Fruit fly (Drosophila melanogaster): ENCODE measurements around the gene Unc-76.

The Unc-76 gene

dm6 chrX:2073325-2073724, 7.1 kb upstream of the Unc-76 start, which contains the start of gene CG4199:
TSS of gene CG4199 (minus strand) at chrX:2073483.
- TF ChIP-seq ttk (optimal IDR thresholded peaks at IDR 0.05): no peak

DNA sequence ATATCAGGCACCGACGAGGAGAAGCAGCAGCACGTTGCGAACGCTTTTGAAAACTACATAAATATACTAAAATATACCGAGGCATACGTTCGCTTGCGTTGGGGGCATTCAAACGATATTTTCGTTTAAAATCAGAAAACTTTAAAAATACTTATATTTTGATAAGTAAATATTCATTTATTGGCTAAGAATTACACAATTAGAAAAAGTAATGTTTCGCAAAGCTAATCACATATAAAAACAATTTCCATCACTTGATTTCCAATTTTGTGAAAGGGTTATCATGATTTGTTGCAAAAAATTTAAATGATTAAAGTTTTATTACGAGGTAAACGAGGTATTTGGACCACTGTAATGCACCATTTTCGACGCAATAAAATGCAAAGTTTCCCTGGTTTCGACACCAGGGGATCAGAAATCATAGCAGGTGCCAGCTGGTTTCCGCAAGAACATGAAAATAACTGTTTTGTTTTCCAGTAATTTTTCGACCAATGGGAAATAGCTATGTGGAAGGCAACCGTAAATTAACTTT, 4.5 kb upstream of the Unc-76 start, which contains the start of gene CG4045:
TSS of gene CG4045 (minus strand) at position 55 of the 532 bp plus-strand sequence.
- TF ChIP-seq ttk (optimal IDR thresholded peaks at IDR 0.05) (no peak), psq (optimal IDR thresholded peaks at IDR 0.05) (no peak), Myc (optimal IDR thresholded peaks at IDR 0.05) (no peak), h (optimal IDR thresholded peaks at IDR 0.05) (no peak), insv (optimal IDR thresholded peaks at IDR 0.05) (no peak), Sin3A (optimal IDR thresholded peaks at IDR 0.05) (no peak)

DNA sequence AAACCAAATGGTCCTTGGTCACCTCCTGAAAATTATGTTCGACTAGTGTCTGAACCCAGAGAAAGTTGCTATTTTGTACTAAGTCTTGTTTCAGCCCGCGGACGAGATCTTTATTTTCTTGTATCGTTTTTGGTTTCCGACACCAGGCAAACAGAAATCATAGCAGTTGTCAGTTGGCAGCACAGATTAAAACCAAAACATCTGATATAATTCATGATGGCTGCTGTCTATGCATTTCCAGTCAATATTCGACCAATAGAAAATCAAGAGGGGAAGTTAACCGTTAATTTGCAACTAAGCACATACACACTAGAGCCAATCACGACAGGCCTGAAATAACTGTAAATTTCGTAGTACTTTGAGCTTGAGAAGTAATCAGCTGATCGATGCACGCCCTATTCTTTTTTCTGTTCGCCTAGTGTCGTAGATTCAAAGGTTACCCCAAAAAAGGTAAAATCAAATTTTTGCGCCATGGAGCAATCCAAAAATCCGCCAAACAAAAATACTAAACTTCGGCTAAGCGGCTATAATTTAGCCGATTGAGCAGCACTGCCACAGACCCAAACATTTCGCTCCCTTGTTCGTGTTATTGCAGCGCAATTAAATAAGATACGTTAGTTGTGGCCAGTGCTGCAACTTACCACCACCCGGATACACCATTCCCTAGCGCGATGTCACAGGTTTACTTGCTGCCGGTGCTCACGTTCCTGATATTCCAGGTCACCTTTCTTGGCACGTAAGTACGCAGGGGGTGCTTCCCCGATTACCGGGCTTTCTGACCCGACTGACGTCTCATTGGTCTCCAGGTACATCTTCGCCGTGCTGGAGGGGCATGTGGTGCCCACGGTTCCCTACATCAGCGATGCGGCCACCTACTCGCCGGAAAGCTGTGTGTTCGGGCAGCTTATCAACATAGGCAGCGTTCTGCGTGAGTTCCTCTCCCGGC, 3.7 kb upstream of the Unc-76 start, which contains the start of gene CG4025:
TSS of gene CG4025 (plus strand) at position 555 of the 946 bp plus-strand sequence.
- TF ChIP-seq h (optimal IDR thresholded peaks at IDR 0.05) (no peak), psq (optimal IDR thresholded peaks at IDR 0.05) (no peak), Myc (optimal IDR thresholded peaks at IDR 0.05) (no peak), insv (optimal IDR thresholded peaks at IDR 0.05) (no peak), Sin3A (optimal IDR thresholded peaks at IDR 0.05) (no peak), ttk (optimal IDR thresholded peaks at IDR 0.05) (no peak)

- TF ChIP-seq Myc (optimal IDR thresholded peaks at IDR 0.05) (no peak), psq (optimal IDR thresholded peaks at IDR 0.05) (no peak), Sin3A (optimal IDR thresholded peaks at IDR 0.05) (no peak), h (optimal IDR thresholded peaks at IDR 0.05) (no peak), ttk (optimal IDR thresholded peaks at IDR 0.05) (no peak), insv (optimal IDR thresholded peaks at IDR 0.05) (no peak)
Measured at dm6 chrX:2081848-2082365, 1.5 kb downstream of the Unc-76 start.

DNA sequence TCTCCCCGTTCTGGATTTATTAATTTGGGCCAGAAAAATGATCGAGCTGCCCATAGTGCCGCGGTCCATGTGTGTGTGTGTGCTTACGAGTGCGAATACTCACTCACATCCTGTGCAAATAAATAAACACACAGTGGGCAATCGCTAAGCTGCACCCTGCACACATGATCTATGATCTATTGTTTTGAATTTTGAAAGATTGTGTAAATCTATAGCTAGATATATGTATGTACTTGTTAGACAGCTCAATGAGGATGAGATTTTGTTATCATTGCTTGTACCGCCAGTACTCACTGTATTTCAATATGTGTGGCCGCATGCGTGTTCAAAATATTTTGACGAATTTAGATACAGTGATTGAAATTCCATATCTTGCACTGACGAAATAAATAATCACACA, 2.7 kb downstream of the Unc-76 start:
- TF ChIP-seq psq (optimal IDR thresholded peaks at IDR 0.05) (no peak), Sin3A (optimal IDR thresholded peaks at IDR 0.05) (no peak), h (optimal IDR thresholded peaks at IDR 0.05) (no peak), insv (optimal IDR thresholded peaks at IDR 0.05) (no peak), Myc (optimal IDR thresholded peaks at IDR 0.05) (no peak), ttk (optimal IDR thresholded peaks at IDR 0.05) (no peak)

DNA sequence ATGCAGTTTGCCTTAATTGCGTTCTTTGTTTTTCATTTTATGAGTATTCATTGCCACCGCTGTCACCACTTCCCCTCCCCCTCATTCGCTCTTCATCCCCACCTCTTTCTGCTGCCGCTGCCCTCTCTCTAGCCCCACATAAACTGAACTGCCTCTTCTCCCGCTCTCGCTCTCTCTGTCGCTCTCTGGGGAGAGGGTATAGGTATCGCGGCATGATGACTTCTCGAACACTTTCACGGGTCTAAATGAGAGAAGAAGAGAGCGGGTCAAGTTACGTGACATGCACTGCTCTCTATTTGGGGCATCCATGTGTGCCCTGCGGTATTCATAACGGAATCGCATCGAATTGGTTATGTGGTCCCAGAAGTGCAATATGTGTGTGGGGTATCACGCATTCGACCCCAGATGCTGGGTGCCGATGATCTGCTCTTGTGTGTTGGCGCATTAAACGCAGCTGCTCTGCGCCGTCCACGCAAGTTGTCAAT, 3.3 kb downstream of the Unc-76 start:
- TF ChIP-seq Sin3A (optimal IDR thresholded peaks at IDR 0.05): no peak
- no peak for TF ChIP-seq Myc (optimal IDR thresholded peaks at IDR 0.05)
- TF ChIP-seq psq (optimal IDR thresholded peaks at IDR 0.05): no peak
- TF ChIP-seq insv (optimal IDR thresholded peaks at IDR 0.05): no peak
- TF ChIP-seq ttk (optimal IDR thresholded peaks at IDR 0.05): no peak
- TF ChIP-seq h (optimal IDR thresholded peaks at IDR 0.05): no peak

DNA sequence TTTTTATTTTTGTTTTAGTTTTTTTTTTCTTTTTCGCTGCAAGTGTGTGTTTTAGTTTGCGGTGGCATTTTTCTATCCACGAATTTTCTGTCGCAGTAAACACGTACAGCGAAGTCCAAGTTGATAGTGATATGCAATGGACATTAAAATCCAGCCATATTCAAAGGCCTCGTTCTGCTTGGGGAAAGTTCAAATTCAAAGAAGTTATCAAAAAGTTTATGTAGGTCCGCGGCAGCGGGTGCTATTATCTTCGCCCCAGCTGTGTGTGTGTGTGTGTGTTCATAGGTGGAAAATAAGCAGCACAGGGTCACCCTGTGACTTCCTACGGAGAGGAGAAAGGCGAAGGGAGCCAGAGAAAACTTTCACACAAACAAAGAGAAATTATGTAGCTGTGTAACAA, 7.1 kb downstream of the Unc-76 start:
- TF ChIP-seq Myc (optimal IDR thresholded peaks at IDR 0.05) (no peak), h (optimal IDR thresholded peaks at IDR 0.05) (no peak), Sin3A (optimal IDR thresholded peaks at IDR 0.05) (no peak), insv (optimal IDR thresholded peaks at IDR 0.05) (no peak), ttk (optimal IDR thresholded peaks at IDR 0.05) (no peak), psq (optimal IDR thresholded peaks at IDR 0.05) (no peak)

DNA sequence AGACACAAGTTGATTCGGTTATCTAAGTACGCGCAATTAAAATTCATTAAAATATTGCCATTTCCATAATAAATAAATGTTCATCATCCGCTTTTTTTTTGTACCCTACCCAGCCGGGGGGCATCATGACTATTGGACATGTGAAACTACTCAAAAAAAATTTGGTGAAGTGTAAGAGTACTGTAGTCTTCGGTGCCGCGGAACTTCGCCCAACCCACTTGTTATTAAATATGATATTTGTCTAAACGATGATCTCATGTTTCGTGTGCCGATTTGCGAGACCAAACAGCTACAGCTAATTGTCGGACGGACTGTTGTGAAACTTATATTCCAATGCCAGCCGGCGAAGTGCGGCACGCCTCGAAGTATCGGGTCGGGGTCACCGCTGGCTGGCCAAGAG, 8.4 kb downstream of the Unc-76 start:
- TF ChIP-seq ttk (optimal IDR thresholded peaks at IDR 0.05): no peak
- TF ChIP-seq Sin3A (optimal IDR thresholded peaks at IDR 0.05): no peak
- no peak for TF ChIP-seq psq (optimal IDR thresholded peaks at IDR 0.05)

dm6 chrX:2089812-2090211, 9.4 kb downstream of the Unc-76 start:
- TF ChIP-seq Sin3A (optimal IDR thresholded peaks at IDR 0.05) (no peak), psq (optimal IDR thresholded peaks at IDR 0.05) (no peak), insv (optimal IDR thresholded peaks at IDR 0.05) (no peak), ttk (optimal IDR thresholded peaks at IDR 0.05) (no peak), h (optimal IDR thresholded peaks at IDR 0.05) (no peak), Myc (optimal IDR thresholded peaks at IDR 0.05) (no peak)

dm6 chrX:2094072-2094761, 13.8 kb downstream of the Unc-76 start, which contains the start of gene csw:
TSS of gene csw (plus strand) at chrX:2094234.
- TF ChIP-seq psq (optimal IDR thresholded peaks at IDR 0.05) (no peak), ttk (optimal IDR thresholded peaks at IDR 0.05) (no peak), Myc (optimal IDR thresholded peaks at IDR 0.05) (no peak), h (optimal IDR thresholded peaks at IDR 0.05) (no peak), insv (optimal IDR thresholded peaks at IDR 0.05) (no peak), Sin3A (optimal IDR thresholded peaks at IDR 0.05) (no peak)

DNA sequence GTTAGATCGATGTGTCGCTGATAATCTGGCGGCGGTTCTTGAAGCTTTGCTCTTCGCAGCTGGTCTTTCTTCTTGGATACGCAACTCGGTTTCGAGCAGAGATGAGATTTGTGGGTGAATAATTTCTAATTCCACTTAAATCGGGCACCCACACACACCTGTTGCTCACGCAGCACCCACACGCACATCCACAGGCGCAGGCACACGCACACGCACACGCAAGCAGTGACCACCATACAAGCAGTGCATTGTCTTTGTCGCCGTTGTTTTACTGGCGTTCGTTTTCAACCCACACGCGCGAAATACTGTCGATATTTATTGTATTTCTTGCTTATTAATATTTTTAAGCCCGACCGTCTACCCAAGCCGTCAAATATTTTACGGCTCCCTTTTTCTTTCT, 15.9 kb downstream of the Unc-76 start:
- TF ChIP-seq psq (optimal IDR thresholded peaks at IDR 0.05) (no peak), Myc (optimal IDR thresholded peaks at IDR 0.05) (no peak), h (optimal IDR thresholded peaks at IDR 0.05) (no peak), Sin3A (optimal IDR thresholded peaks at IDR 0.05) (no peak), insv (optimal IDR thresholded peaks at IDR 0.05) (no peak)

DNA sequence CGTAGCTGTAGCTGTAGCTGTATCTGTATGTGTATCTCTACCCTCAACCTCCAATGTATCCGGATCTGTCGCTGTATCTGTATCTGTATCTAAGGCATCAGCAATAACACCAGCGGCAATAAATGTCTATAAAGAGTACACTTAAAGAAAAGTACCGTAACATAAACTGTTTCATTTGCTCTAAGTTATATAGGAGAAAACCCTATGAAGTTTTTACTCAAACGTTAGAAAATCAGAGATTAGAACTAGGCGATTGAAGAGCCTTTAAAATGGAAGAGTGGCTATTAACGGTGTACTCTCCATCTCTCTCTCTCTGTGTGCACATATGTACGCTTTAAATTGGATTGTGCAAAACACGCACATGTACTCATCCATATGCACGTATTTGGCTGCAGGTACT, 17.9 kb downstream of the Unc-76 start:
- TF ChIP-seq insv (optimal IDR thresholded peaks at IDR 0.05): no peak
